Worm (Caenorhabditis elegans): Measurements from ENCODE around the gene Y25C1A.7.

Gene Y25C1A.7

ce11 chrII:3023381-3023935, 47.4 kb downstream of the Y25C1A.7 start, which contains the start of gene clec-2:
Gene clec-2, minus strand, starts transcription at chrII:3023431.
- TF ChIP-seq sup-37 (GFP tag; optimal IDR thresholded peaks at IDR 0.05), result no peak
- TF ChIP-seq efl-1 (optimal IDR thresholded peaks at IDR 0.05), result no peak
- TF ChIP-seq efl-1 (GFP tag; optimal IDR thresholded peaks at IDR 0.05 in 1 of 2), result no peak
- no peak for TF ChIP-seq aha-1 (tag; optimal IDR thresholded peaks at IDR 0.05)
- no peak for TF ChIP-seq pax-3 (tag; optimal IDR thresholded peaks at IDR 0.05)
- TF ChIP-seq nhr-76 (tag; optimal IDR thresholded peaks at IDR 0.05), result no peak
- TF ChIP-seq zip-4 (GFP tag; optimal IDR thresholded peaks at IDR 0.05), result no peak
- TF ChIP-seq C04F5.9 (tag; optimal IDR thresholded peaks at IDR 0.05), result no peak

- TF ChIP-seq sptf-1 (tag; optimal IDR thresholded peaks at IDR 0.05) (no peak), ceh-8 (GFP tag; optimal IDR thresholded peaks at IDR 0.05) (no peak), nhr-77 (tag; optimal IDR thresholded peaks at IDR 0.05) (no peak), efl-1 (optimal IDR thresholded peaks at IDR 0.05) (no peak), efl-1 (GFP tag; optimal IDR thresholded peaks at IDR 0.05 in 1 of 2) (no peak), pag-3 (tag; optimal IDR thresholded peaks at IDR 0.05; ENCODE audit: borderline replicate concordance, insufficient read depth) (no peak), vab-15 (tag; optimal IDR thresholded peaks at IDR 0.05) (no peak), ztf-11 (tag; optimal IDR thresholded peaks at IDR 0.05) (no peak), nhr-12 (tag; optimal IDR thresholded peaks at IDR 0.05) (no peak), fkh-4 (tag; optimal IDR thresholded peaks at IDR 0.05; ENCODE audit: borderline replicate concordance) (no peak), mep-1 (tag; optimal IDR thresholded peaks at IDR 0.05) (no peak), unc-30 (tag; optimal IDR thresholded peaks at IDR 0.05) (no peak), alr-1 (tag; optimal IDR thresholded peaks at IDR 0.05; ENCODE audit: borderline replicate concordance) (no peak), lin-39 (tag; optimal IDR thresholded peaks at IDR 0.05) (no peak)
These were observed 50.0 kb downstream of the Y25C1A.7 start for ce11 chrII:3020899-3021298.

ce11 chrII:3019807-3020206, 51.1 kb downstream of the Y25C1A.7 start, which contains the start of gene clec-3:
Gene clec-3, minus strand, starts transcription at chrII:3019907.
- TF ChIP-seq skn-1 (tag; optimal IDR thresholded peaks at IDR 0.05) (no peak), ces-1 (GFP tag; optimal IDR thresholded peaks at IDR 0.05) (no peak), ama-1 (optimal IDR thresholded peaks at IDR 0.05) (no peak), nhr-90 (tag; optimal IDR thresholded peaks at IDR 0.05; ENCODE audit: poor library complexity) (no peak), mef-2 (tag; optimal IDR thresholded peaks at IDR 0.05) (no peak), dsc-1 (tag; optimal IDR thresholded peaks at IDR 0.05) (no peak)

- TF ChIP-seq fkh-4 (tag; optimal IDR thresholded peaks at IDR 0.05; ENCODE audit: borderline replicate concordance) (no peak), elt-2 (tag; optimal IDR thresholded peaks at IDR 0.05) (peak; percentile 78), zag-1 (tag; optimal IDR thresholded peaks at IDR 0.05) (no peak), tlp-1 (tag; optimal IDR thresholded peaks at IDR 0.05) (peak; percentile 40), nhr-85 (tag) (no peak), dpl-1 (GFP tag; optimal IDR thresholded peaks at IDR 0.05) (no peak), tbx-2 (tag; optimal IDR thresholded peaks at IDR 0.05) (no peak)
These were observed 56.5 kb downstream of the Y25C1A.7 start, which contains the start of gene C41H7.2 for ce11 chrII:3014196-3014849. Gene C41H7.2, plus strand, starts transcription at chrII:3014817.

Data from whole organism, L1 larva.